Fruit fly (Drosophila melanogaster): ENCODE results near the gene Efa6.

DNA sequence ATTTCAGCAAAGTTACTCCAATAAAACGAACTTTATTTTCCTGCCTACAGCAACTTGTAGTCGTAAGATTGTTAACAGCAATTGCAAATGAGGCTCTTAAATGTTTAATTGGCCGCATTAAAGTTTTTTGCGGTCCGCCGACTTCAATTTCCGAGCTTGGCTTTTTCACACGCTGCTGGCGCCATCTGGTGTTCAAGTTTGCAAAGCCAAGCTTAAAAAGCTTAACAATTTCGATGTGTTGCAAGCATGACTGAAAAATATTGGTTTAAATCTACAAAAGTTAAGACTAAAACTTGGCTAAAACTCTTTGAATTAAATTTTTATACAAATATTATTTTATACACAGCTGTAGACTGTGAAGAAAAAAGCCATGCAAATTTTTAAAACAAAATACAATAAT is 22.8 kb upstream of the Efa6 start:
- TF ChIP-seq jim (GFP tag; optimal IDR thresholded peaks at IDR 0.05) (no peak), pan (optimal IDR thresholded peaks at IDR 0.05) (no peak), OdsH (GFP tag; optimal IDR thresholded peaks at IDR 0.05) (no peak), Abd-B (GFP tag; optimal IDR thresholded peaks at IDR 0.05) (no peak), psq (GFP tag; optimal IDR thresholded peaks at IDR 0.05) (no peak), Mio (GFP tag; optimal IDR thresholded peaks at IDR 0.05) (no peak), Myc (optimal IDR thresholded peaks at IDR 0.05) (no peak), sv (GFP tag; optimal IDR thresholded peaks at IDR 0.05) (no peak), fru (GFP tag; optimal IDR thresholded peaks at IDR 0.05) (no peak), HLH106 (tag; optimal IDR thresholded peaks at IDR 0.05) (no peak), CG32264 (GFP tag; optimal IDR thresholded peaks at IDR 0.05) (no peak)
